Worm (Caenorhabditis elegans) whole organism, L2 larva: ENCODE data around the gene Y53G8AM.7.
"Not testable (repeated sequence)": the region's sequence is repeated elsewhere in the genome, so short reads cannot be mapped to it uniquely, and the experiment has no call there.

ENCODE experiments used
- C34F6.9 ChIP-seq: fragments of 150-350 bp; optimal IDR thresholded peaks from 2 replicates; lab custom pipeline; 2014; ENCODE audit warnings: missing biosample characterization, missing genetic modification characterization
- R02D3.7 ChIP-seq: fragments of 150-350 bp; optimal IDR thresholded peaks from 2 replicates; lab custom pipeline; 2014; ENCODE audit warnings: missing biosample characterization, missing genetic modification characterization
- ZK546.5 ChIP-seq: sonication (generic microtip); optimal IDR thresholded peaks from 2 replicates; lab custom pipeline; 2017; ENCODE audit warnings: missing biosample characterization, missing genetic modification characterization
- ama-1 ChIP-seq: fragments of 150-350 bp; optimal IDR thresholded peaks from 2 replicates; lab custom pipeline; 2018; ENCODE audit warnings: inconsistent platforms
- blmp-1 ChIP-seq: sonication (generic microtip); optimal IDR thresholded peaks from 2 replicates; lab custom pipeline; 2017; ENCODE audit warnings: missing genetic modification characterization, mild to moderate bottlenecking, missing compliant biosample characterization, antibody characterized with exemption, moderate library complexity; ENCODE audit not compliant: insufficient read depth
- ceh-16 ChIP-seq: fragments of 150-350 bp; optimal IDR thresholded peaks from 2 replicates; lab custom pipeline; 2014; ENCODE audit warnings: missing biosample characterization, missing genetic modification characterization
- ceh-82 ChIP-seq: fragments of 150-350 bp; optimal IDR thresholded peaks from 2 replicates; lab custom pipeline; 2014; ENCODE audit warnings: missing biosample characterization, missing genetic modification characterization
- dmd-4 ChIP-seq: sonication (generic microtip); optimal IDR thresholded peaks from 2 replicates; lab custom pipeline; 2017; ENCODE audit warnings: missing biosample characterization, missing genetic modification characterization
- egl-27 ChIP-seq: sonication (generic microtip); optimal IDR thresholded peaks from 3 replicates; lab custom pipeline; 2017; ENCODE audit warnings: missing biosample characterization, missing genetic modification reagents, missing genetic modification characterization
- elt-1 ChIP-seq: fragments of 150-350 bp; optimal IDR thresholded peaks from 2 replicates; lab custom pipeline; 2014; ENCODE audit warnings: missing biosample characterization, missing genetic modification characterization
- elt-3 ChIP-seq: sonication (generic microtip); optimal IDR thresholded peaks from 2 replicates; lab custom pipeline; 2017; ENCODE audit warnings: missing biosample characterization, missing genetic modification characterization
- lin-11 ChIP-seq: fragments of 150-350 bp; sonication (generic microtip); optimal IDR thresholded peaks from 2 replicates; lab custom pipeline; 2014; ENCODE audit warnings: missing biosample characterization, missing genetic modification characterization, inconsistent platforms, mixed read lengths
- lin-39 ChIP-seq: fragments of 150-350 bp; optimal IDR thresholded peaks from 2 replicates; lab custom pipeline; 2014; ENCODE audit warnings: missing biosample characterization, missing genetic modification reagents, missing genetic modification characterization
- mbf-1 ChIP-seq: sonication (generic microtip); optimal IDR thresholded peaks from 2 replicates; lab custom pipeline; 2017; ENCODE audit warnings: missing biosample characterization, missing genetic modification characterization
- mdl-1 ChIP-seq, 2 experiments: fragments of 150-350 bp in 1 of 2; sonication (generic microtip) in 1 of 2; optimal IDR thresholded peaks; 2 replicates each; lab custom pipeline; 2017; ENCODE audit warnings: missing biosample characterization in 2 of 2, missing genetic modification characterization in 2 of 2
- nhr-10 ChIP-seq: sonication (generic microtip); optimal IDR thresholded peaks from 2 replicates; lab custom pipeline; 2017; ENCODE audit warnings: missing biosample characterization, missing genetic modification characterization
- nhr-12 ChIP-seq: fragments of 150-350 bp; optimal IDR thresholded peaks from 2 replicates; lab custom pipeline; 2014; ENCODE audit warnings: missing biosample characterization, missing genetic modification characterization
- nhr-21 ChIP-seq: fragments of 150-350 bp; optimal IDR thresholded peaks from 2 replicates; lab custom pipeline; 2014; ENCODE audit warnings: missing biosample characterization, missing genetic modification characterization
- nhr-23 ChIP-seq: fragments of 150-350 bp; optimal IDR thresholded peaks from 2 replicates; lab custom pipeline; 2014; ENCODE audit warnings: missing biosample characterization, missing genetic modification reagents, missing genetic modification characterization
- nhr-237 ChIP-seq: fragments of 150-350 bp; optimal IDR thresholded peaks from 2 replicates; lab custom pipeline; 2014; ENCODE audit warnings: missing biosample characterization, missing genetic modification characterization
- nhr-25 ChIP-seq: fragments of 150-350 bp; sonication (generic microtip); optimal IDR thresholded peaks from 3 replicates; lab custom pipeline; 2014; ENCODE audit warnings: missing biosample characterization, missing genetic modification characterization
- peb-1 ChIP-seq: fragments of 150-350 bp; optimal IDR thresholded peaks from 2 replicates; lab custom pipeline; 2014; ENCODE audit warnings: missing biosample characterization, missing genetic modification characterization
- sem-4 ChIP-seq: fragments of 150-350 bp; optimal IDR thresholded peaks from 2 replicates; lab custom pipeline; 2014; ENCODE audit warnings: missing biosample characterization, missing genetic modification reagents, missing genetic modification characterization
- skn-1 ChIP-seq: sonication (generic microtip); optimal IDR thresholded peaks from 2 replicates; lab custom pipeline; 2017; ENCODE audit warnings: missing biosample characterization, missing genetic modification characterization
- sma-9 ChIP-seq, 2 experiments: fragments of 150-350 bp in 1 of 2; sonication (generic microtip) in 1 of 2; optimal IDR thresholded peaks; 2 replicates each; lab custom pipeline; 2014 to 2016; ENCODE audit warnings: missing genetic modification characterization in 2 of 2, mild to moderate bottlenecking in 1 of 2, missing biosample characterization in 1 of 2, missing compliant biosample characterization in 1 of 2, missing genetic modification reagents in 1 of 2, moderate library complexity in 1 of 2
- unc-39 ChIP-seq: fragments of 150-350 bp; optimal IDR thresholded peaks from 2 replicates; lab custom pipeline; 2014; ENCODE audit warnings: missing biosample characterization, missing genetic modification characterization
- unc-62 ChIP-seq: fragments of 150-350 bp; optimal IDR thresholded peaks from 2 replicates; lab custom pipeline; 2014; ENCODE audit warnings: missing biosample characterization, missing genetic modification reagents, missing genetic modification characterization
- zag-1 ChIP-seq: fragments of 150-350 bp; optimal IDR thresholded peaks from 2 replicates; lab custom pipeline; 2014; ENCODE audit warnings: missing biosample characterization, missing genetic modification characterization
- ztf-1 ChIP-seq: fragments of 200-800 bp; sonication (Bioruptor generic); conservative IDR thresholded peaks from 2 replicates; pipeline ENCODE4 v1.3.6; 2022; ENCODE audit warnings: missing genetic modification characterization, missing compliant biosample characterization
- ztf-11 ChIP-seq: sonication (generic microtip); optimal IDR thresholded peaks from 2 replicates; lab custom pipeline; 2017; ENCODE audit warnings: missing biosample characterization, missing genetic modification characterization
- ztf-4 ChIP-seq: fragments of 150-350 bp; optimal IDR thresholded peaks from 2 replicates; lab custom pipeline; 2014; ENCODE audit warnings: missing biosample characterization, missing genetic modification characterization

Y53G8AM.7 gene

DNA sequence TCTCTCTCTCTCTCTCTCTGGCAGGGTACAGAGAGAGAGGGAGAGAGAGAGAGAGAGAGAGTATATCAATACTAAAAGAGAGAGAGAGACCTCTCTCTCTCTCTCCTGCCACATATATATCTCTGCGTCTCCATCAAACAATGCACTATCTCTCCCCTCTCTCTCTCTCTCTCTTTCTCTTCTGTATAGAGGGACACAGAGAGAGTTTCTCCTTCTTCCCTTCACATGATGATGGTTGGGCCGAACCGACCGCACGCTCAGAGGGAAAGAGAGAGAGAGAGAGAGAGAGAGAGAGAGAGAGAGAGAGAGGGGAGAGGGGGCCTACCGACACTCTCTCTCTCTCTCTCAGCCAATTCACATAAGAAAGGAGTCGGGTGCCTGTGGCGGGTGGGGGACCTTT is 5.2 kb upstream of the Y53G8AM.7 start (continued):
- TF ChIP-seq sma-9 (GFP tag; optimal IDR thresholded peaks at IDR 0.05; lab: Kevin White, UChicago) (peak; percentile 63), sma-9 (tag; optimal IDR thresholded peaks at IDR 0.05; lab: Kevin White, UChicago) (no peak)
- TF ChIP-seq, all 48 proteins: peak for 18

DNA sequence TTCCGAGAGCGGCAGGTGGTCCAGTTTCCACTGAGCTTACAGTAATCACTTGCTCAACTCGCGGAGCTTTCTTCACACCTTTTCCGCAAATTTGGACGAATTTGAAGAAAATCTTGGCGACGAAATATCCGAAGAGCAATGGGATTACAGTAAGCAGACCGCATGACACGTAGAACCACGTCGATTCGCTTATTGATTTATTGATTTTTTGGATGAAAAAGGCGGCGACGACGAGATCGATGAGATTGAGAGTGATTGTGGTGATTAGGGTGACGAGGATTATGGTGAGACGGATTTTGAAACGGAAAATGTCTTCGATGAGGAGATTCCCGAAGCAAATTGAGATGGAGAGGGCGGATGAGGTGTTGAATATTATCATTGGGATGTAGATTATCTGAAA is 2.8 kb downstream of the Y53G8AM.7 start:
- TF ChIP-seq lin-39 (tag; lab: Kevin White, UChicago) (no peak), ama-1 (no peak), ZK546.5 (tag; lab: Kevin White, UChicago) (no peak), sem-4 (tag; lab: Kevin White, UChicago) (no peak), ztf-4 (tag; lab: Kevin White, UChicago) (no peak), skn-1 (tag; lab: Kevin White, UChicago) (no peak), elt-3 (tag; lab: Kevin White, UChicago) (no peak), nhr-237 (tag; lab: Kevin White, UChicago) (no peak), ceh-82 (tag; lab: Kevin White, UChicago) (no peak), lin-11 (no peak), R02D3.7 (tag; lab: Kevin White, UChicago) (no peak), peb-1 (no peak), nhr-21 (tag; lab: Kevin White, UChicago) (no peak), nhr-23 (tag; lab: Kevin White, UChicago) (no peak)

DNA sequence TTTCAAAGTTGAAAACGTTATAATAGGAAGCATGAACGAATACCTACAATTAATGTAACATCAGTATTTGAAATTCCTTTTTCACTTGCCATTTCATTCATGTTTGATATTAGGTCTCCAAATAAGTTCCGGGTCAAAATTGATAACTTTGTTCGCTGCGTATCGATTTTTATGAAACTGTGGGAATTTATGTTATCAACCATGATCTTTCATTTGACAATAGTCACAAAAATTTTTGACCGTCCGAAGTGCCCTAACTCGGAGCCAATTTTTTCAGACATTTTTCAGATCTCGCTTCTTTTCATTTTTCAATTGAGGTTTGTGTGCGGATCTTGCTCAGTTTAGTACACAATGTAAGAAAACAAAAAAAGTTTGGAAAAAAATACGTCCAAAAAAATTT is 6.8 kb downstream of the Y53G8AM.7 start, which contains the start of gene Y53G8AM.6:
Gene Y53G8AM.6, minus strand, starts transcription at position 101 of the 400 bp plus-strand sequence.
- TF ChIP-seq nhr-21 (tag; lab: Kevin White, UChicago); ztf-1; ceh-16 (tag; lab: Kevin White, UChicago): not testable (repeated sequence)

DNA sequence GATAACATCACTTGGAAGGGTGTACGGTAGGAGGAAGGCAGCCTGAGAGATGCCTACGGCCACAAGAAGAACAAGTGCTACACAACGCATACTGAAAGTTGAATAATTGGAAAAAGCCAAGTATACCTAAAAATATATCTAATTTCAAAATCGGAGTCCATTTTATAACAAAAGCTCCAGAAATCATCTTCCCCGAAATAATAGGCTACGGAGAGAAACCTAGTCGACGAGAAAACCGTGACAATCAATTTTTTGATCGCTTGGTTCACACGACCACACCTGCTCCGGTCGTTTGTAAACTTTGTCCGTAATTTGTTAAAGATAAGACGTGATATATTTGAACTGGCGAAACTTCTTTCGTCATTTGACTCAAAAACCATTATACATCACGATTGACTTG is 8.2 kb downstream of the Y53G8AM.7 start, which contains the start of gene nspg-7.2:
Gene nspg-7.2, minus strand, starts transcription at position 101 of the 400 bp plus-strand sequence.
- TF ChIP-seq nhr-12 (tag; lab: Kevin White, UChicago) (no peak), unc-39 (tag; lab: Kevin White, UChicago) (no peak), mdl-1 (tag; optimal IDR thresholded peaks at IDR 0.05; lab: Kevin White, UChicago) (no peak)

DNA sequence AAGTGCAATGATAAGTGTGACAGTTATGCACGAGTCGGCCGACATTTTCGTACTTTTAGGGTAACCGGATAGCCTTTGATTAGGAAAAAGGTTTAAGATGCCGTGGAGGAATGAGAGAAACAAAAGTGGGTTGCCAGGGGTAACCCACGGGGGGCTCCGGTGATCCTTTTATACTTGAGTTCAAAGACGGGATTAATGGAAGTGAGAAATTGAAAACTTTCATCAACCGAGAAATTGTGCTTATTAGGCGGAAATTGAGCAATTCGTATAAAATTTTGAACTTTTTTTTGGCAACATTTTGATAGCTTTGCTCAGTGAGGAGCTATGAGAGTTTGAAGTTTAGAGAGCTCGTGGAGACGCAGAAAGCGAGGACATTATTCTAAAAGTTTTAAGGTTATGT is 10.9 kb downstream of the Y53G8AM.7 start, which contains the start of gene Y53G8AM.4:
Gene Y53G8AM.4, minus strand, starts transcription at position 101 of the 400 bp plus-strand sequence.
- TF ChIP-seq nhr-237 (tag; lab: Kevin White, UChicago) (no peak), C34F6.9 (tag; lab: Kevin White, UChicago) (no peak), nhr-25 (no peak), zag-1 (tag; lab: Kevin White, UChicago) (no peak), nhr-23 (tag; lab: Kevin White, UChicago) (no peak), ZK546.5 (tag; lab: Kevin White, UChicago) (no peak), blmp-1 (tag; lab: Kevin White, UChicago) (no peak), ztf-1 (no peak), unc-62 (no peak), sem-4 (tag; lab: Kevin White, UChicago) (no peak), nhr-10 (no peak)
- TF ChIP-seq, all 48 proteins: peak for 0

DNA sequence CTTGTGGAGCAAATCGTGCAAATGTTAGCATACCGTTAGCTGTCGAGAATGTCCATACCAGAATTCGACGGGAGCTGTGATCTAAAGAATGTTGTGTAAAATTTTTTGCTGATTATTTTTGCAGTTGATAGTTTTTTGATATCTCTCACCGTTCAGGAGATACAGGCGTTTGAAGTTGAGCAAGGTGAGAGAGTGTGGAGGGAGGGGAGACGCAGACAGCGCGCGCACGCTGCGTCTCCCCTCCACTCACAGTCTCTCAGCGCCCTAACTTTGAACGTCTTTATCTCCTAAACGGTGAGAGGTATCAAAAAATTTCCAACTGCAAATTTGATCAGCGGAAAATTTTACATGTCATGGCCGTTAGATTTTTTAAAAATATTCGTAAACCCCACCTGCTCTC is 11.5 kb downstream of the Y53G8AM.7 start:
- TF ChIP-seq lin-39 (tag; lab: Kevin White, UChicago) = no peak
- no peak for TF ChIP-seq egl-27 (tag; lab: Kevin White, UChicago)
- TF ChIP-seq ceh-16 (tag; lab: Kevin White, UChicago) = no peak
- no peak for TF ChIP-seq mbf-1 (tag; lab: Kevin White, UChicago)
- TF ChIP-seq ama-1 = no peak
- TF ChIP-seq ztf-11 (tag; lab: Kevin White, UChicago) = no peak
- TF ChIP-seq ztf-4 (tag; lab: Kevin White, UChicago) = no peak
- no peak for TF ChIP-seq dmd-4 (tag; lab: Kevin White, UChicago)
- no peak for TF ChIP-seq blmp-1 (tag; lab: Kevin White, UChicago)
- no peak for TF ChIP-seq mdl-1 (tag; optimal IDR thresholded peaks at IDR 0.05; lab: Kevin White, UChicago)
- TF ChIP-seq elt-1 (tag; lab: Kevin White, UChicago) = no peak
- no peak for TF ChIP-seq peb-1
- no peak for TF ChIP-seq sem-4 (tag; lab: Kevin White, UChicago)
- TF ChIP-seq nhr-10 = no peak
